Fruit fly (Drosophila melanogaster) whole organism, embryonic: ENCODE measurements around the gene CG17349.

Experiments used
- Bteb2 ChIP-seq: fragments of 200-800 bp; sonication (Bioruptor generic); optimal IDR thresholded peaks from 2 replicates; lab custom pipeline; 2016; ENCODE audit warnings: missing biosample characterization, missing genetic modification characterization
- CG11247 ChIP-seq: fragments of 200-800 bp; sonication (Bioruptor generic); IDR thresholded peaks from 2 replicates; pipeline ENCODE4 v1.3.6; 2022; ENCODE audit warnings: missing biosample characterization, missing genetic modification characterization
- CG11456 ChIP-seq: fragments of 200-800 bp; sonication (Bioruptor generic); IDR thresholded peaks from 3 replicates; pipeline ENCODE4 v1.3.6; 2022; ENCODE audit warnings: missing biosample characterization, missing genetic modification characterization
- CG11504 ChIP-seq: fragments of 200-800 bp; sonication (Bioruptor generic); optimal IDR thresholded peaks from 3 replicates; lab custom pipeline; 2019; ENCODE audit warnings: missing biosample characterization, mild to moderate bottlenecking, missing genetic modification characterization, moderate library complexity
- CG12391 ChIP-seq: fragments of 200-800 bp; sonication (Bioruptor generic); optimal IDR thresholded peaks from 3 replicates; lab custom pipeline; 2018; ENCODE audit warnings: missing biosample characterization, mild to moderate bottlenecking, missing genetic modification characterization, moderate library complexity
- CG12659 ChIP-seq: fragments of 200-800 bp; sonication (Bioruptor generic); optimal IDR thresholded peaks from 3 replicates; lab custom pipeline; 2017; ENCODE audit warnings: mild to moderate bottlenecking, missing biosample characterization, missing genetic modification reagents, missing genetic modification characterization
- CG13624 ChIP-seq: fragments of 200-800 bp; sonication (Bioruptor generic); optimal IDR thresholded peaks from 2 replicates; lab custom pipeline; 2016; ENCODE audit warnings: missing biosample characterization, missing genetic modification characterization
- CG15514 ChIP-seq: fragments of 200-800 bp; sonication (Bioruptor generic); optimal IDR thresholded peaks from 3 replicates; lab custom pipeline; 2017; ENCODE audit warnings: missing biosample characterization, missing genetic modification characterization, mild to moderate bottlenecking, moderate library complexity, missing genetic modification reagents
- CG15696 ChIP-seq: fragments of 200-800 bp; sonication (Bioruptor generic); optimal IDR thresholded peaks from 2 replicates; lab custom pipeline; 2019; ENCODE audit warnings: missing biosample characterization, mild to moderate bottlenecking, missing genetic modification characterization, moderate library complexity
- CG16815 ChIP-seq: fragments of 200-800 bp; sonication (Bioruptor generic); optimal IDR thresholded peaks from 3 replicates; lab custom pipeline; 2017; ENCODE audit warnings: missing biosample characterization, mild to moderate bottlenecking, missing genetic modification characterization
- CG17328 ChIP-seq: fragments of 200-800 bp; sonication (Bioruptor generic); IDR thresholded peaks from 2 replicates; pipeline ENCODE4 v1.3.6; 2022; ENCODE audit warnings: missing biosample characterization, missing genetic modification characterization
- CG2116 ChIP-seq: fragments of 200-800 bp; sonication (Bioruptor generic); optimal IDR thresholded peaks from 3 replicates; lab custom pipeline; 2018; ENCODE audit warnings: missing biosample characterization, mild to moderate bottlenecking, missing genetic modification characterization
- CG2202 ChIP-seq: fragments of 200-800 bp; sonication (Bioruptor generic); optimal IDR thresholded peaks from 2 replicates; lab custom pipeline; 2018; ENCODE audit warnings: missing biosample characterization, mild to moderate bottlenecking, missing genetic modification characterization
- CG2678 ChIP-seq: fragments of 200-800 bp; sonication (Bioruptor generic); optimal IDR thresholded peaks from 3 replicates; lab custom pipeline; 2019; ENCODE audit warnings: missing biosample characterization, mild to moderate bottlenecking, missing genetic modification characterization, moderate library complexity
- CG31441 ChIP-seq: fragments of 200-800 bp; sonication (Bioruptor generic); IDR thresholded peaks from 2 replicates; pipeline ENCODE4 v1.3.6; 2022; ENCODE audit warnings: missing biosample characterization, missing genetic modification characterization
- CG4404 ChIP-seq: fragments of 200-800 bp; sonication (Bioruptor generic); IDR thresholded peaks from 2 replicates; pipeline ENCODE4 v1.3.6; 2022; ENCODE audit warnings: missing biosample characterization, missing genetic modification characterization
- CG4424 ChIP-seq: fragments of 200-800 bp; sonication (Bioruptor generic); optimal IDR thresholded peaks from 3 replicates; lab custom pipeline; 2016; ENCODE audit warnings: missing biosample characterization, missing genetic modification characterization
- CG4854 ChIP-seq: fragments of 200-800 bp; sonication (Bioruptor generic); optimal IDR thresholded peaks from 2 replicates; lab custom pipeline; 2016; ENCODE audit warnings: missing biosample characterization, missing genetic modification characterization, inconsistent platforms
- CG6254 ChIP-seq: fragments of 200-800 bp; sonication (Bioruptor generic); optimal IDR thresholded peaks from 3 replicates; lab custom pipeline; 2017; ENCODE audit warnings: mild to moderate bottlenecking, missing biosample characterization, missing genetic modification reagents, missing genetic modification characterization
- CG6791 ChIP-seq: fragments of 200-800 bp; sonication (Bioruptor generic); IDR thresholded peaks from 3 replicates; pipeline ENCODE4 v1.3.6; 2022; ENCODE audit warnings: missing biosample characterization, missing genetic modification characterization; ENCODE audit not compliant: partially characterized antibody
- CG7987 ChIP-seq: fragments of 200-800 bp; sonication (Bioruptor generic); optimal IDR thresholded peaks from 2 replicates; lab custom pipeline; 2018; ENCODE audit warnings: missing biosample characterization, mild to moderate bottlenecking, missing genetic modification characterization, moderate library complexity
- CG8765 ChIP-seq: fragments of 200-800 bp; sonication (Bioruptor generic); IDR thresholded peaks from 2 replicates; pipeline ENCODE4 v1.3.6; 2022; ENCODE audit warnings: missing biosample characterization, missing genetic modification characterization
- CG9727 ChIP-seq: fragments of 200-800 bp; sonication (Bioruptor generic); optimal IDR thresholded peaks from 3 replicates; lab custom pipeline; 2017; ENCODE audit warnings: missing biosample characterization, mild to moderate bottlenecking, missing genetic modification characterization
- CoRest ChIP-seq: fragments of 200-800 bp; sonication (Bioruptor generic); optimal IDR thresholded peaks from 3 replicates; lab custom pipeline; 2018; ENCODE audit warnings: missing biosample characterization, mild to moderate bottlenecking, missing genetic modification characterization, moderate library complexity
- Dip3 ChIP-seq: fragments of 200-800 bp; sonication (Bioruptor generic); optimal IDR thresholded peaks from 3 replicates; lab custom pipeline; 2016; ENCODE audit warnings: missing biosample characterization, missing genetic modification characterization
- Drgx ChIP-seq: fragments of 200-800 bp; sonication (Bioruptor generic); IDR thresholded peaks from 2 replicates; pipeline ENCODE4 v1.3.6; 2022; ENCODE audit warnings: missing biosample characterization, missing genetic modification characterization
- Eip74EF ChIP-seq, 2 experiments: fragments of 200-800 bp in 1 of 2; fragments of >200 bp in 1 of 2; sonication (Bioruptor generic) in 1 of 2; optimal IDR thresholded peaks; 2 replicates each; lab custom pipeline; 2017 to 2019; ENCODE audit warnings: missing biosample characterization in 2 of 2, missing genetic modification characterization in 2 of 2, mild to moderate bottlenecking in 1 of 2, moderate library complexity in 1 of 2
- H15 ChIP-seq: fragments of 200-800 bp; sonication (Bioruptor generic); IDR thresholded peaks from 3 replicates; pipeline ENCODE4 v1.3.6; 2022; ENCODE audit warnings: missing biosample characterization, missing genetic modification characterization
- H2.0 ChIP-seq: fragments of 200-800 bp; sonication (Bioruptor generic); IDR thresholded peaks from 2 replicates; pipeline ENCODE4 v1.3.6; 2022; ENCODE audit warnings: missing biosample characterization, missing genetic modification characterization
- HLH3B ChIP-seq: fragments of 200-800 bp; sonication (Bioruptor generic); IDR thresholded peaks from 2 replicates; pipeline ENCODE4 v1.3.6; 2022; ENCODE audit warnings: missing biosample characterization, missing genetic modification characterization
- Med ChIP-seq: fragments of 200-800 bp; sonication (Bioruptor generic); peaks from one replicate; lab custom pipeline; 2016; ENCODE audit warnings: missing biosample characterization, missing genetic modification characterization, mild to moderate bottlenecking, inconsistent platforms, moderate library complexity
- Optix ChIP-seq: fragments of 200-800 bp; sonication (Bioruptor generic); IDR thresholded peaks from 3 replicates; pipeline ENCODE4 v1.3.6; 2022; ENCODE audit warnings: missing biosample characterization, missing genetic modification characterization
- Xrp1 ChIP-seq: fragments of 200-800 bp; sonication (Bioruptor generic); IDR thresholded peaks from 2 replicates; pipeline ENCODE4 v1.3.6; 2022; ENCODE audit warnings: missing biosample characterization, missing genetic modification characterization
- al ChIP-seq: fragments of 200-800 bp; sonication (Bioruptor generic); IDR thresholded peaks from 2 replicates; pipeline ENCODE4 v1.3.6; 2022; ENCODE audit warnings: missing biosample characterization, missing genetic modification characterization
- ara ChIP-seq: fragments of 200-800 bp; sonication (Bioruptor generic); IDR thresholded peaks from 2 replicates; pipeline ENCODE4 v1.3.6; 2022; ENCODE audit warnings: missing biosample characterization, missing genetic modification characterization
- bab2 ChIP-seq: fragments of 200-800 bp; sonication (Bioruptor generic); optimal IDR thresholded peaks from 2 replicates; lab custom pipeline; 2016; ENCODE audit warnings: missing biosample characterization, missing genetic modification characterization
- chm ChIP-seq: fragments of 200-800 bp; sonication (Bioruptor generic); IDR thresholded peaks from 2 replicates; pipeline ENCODE4 v1.3.6; 2022; ENCODE audit warnings: missing biosample characterization, missing genetic modification characterization
- ci ChIP-seq: fragments of 200-800 bp; sonication (Bioruptor generic); IDR thresholded peaks from 3 replicates; pipeline ENCODE4 v1.3.6; 2022; ENCODE audit warnings: missing biosample characterization, missing genetic modification characterization
- dmrt11E ChIP-seq: fragments of 200-800 bp; sonication (Bioruptor generic); optimal IDR thresholded peaks from 3 replicates; lab custom pipeline; 2018; ENCODE audit warnings: missing biosample characterization, mild to moderate bottlenecking, missing genetic modification characterization, moderate library complexity
- gem ChIP-seq: fragments of 200-800 bp; sonication (Bioruptor generic); optimal IDR thresholded peaks from 2 replicates; lab custom pipeline; 2019; ENCODE audit warnings: missing biosample characterization, mild to moderate bottlenecking, missing genetic modification characterization, moderate library complexity
- grau ChIP-seq: fragments of 200-800 bp; optimal IDR thresholded peaks from 3 replicates; lab custom pipeline; 2019; ENCODE audit warnings: missing biosample characterization, mild to moderate bottlenecking, missing genetic modification characterization, moderate library complexity
- oc ChIP-seq: fragments of 200-800 bp; sonication (Bioruptor generic); optimal IDR thresholded peaks from 2 replicates; lab custom pipeline; 2018; ENCODE audit warnings: missing biosample characterization, mild to moderate bottlenecking, missing genetic modification characterization, moderate library complexity
- pho ChIP-seq: fragments of 200-800 bp; sonication (Bioruptor generic); optimal IDR thresholded peaks from 2 replicates; lab custom pipeline; 2016; ENCODE audit warnings: missing biosample characterization, missing genetic modification characterization
- ro ChIP-seq: fragments of 200-800 bp; sonication (Bioruptor generic); IDR thresholded peaks from 2 replicates; pipeline ENCODE4 v1.3.6; 2022; ENCODE audit warnings: missing biosample characterization, missing genetic modification characterization
- sens ChIP-seq: fragments of 200-800 bp; sonication (Bioruptor generic); peaks from one replicate; lab custom pipeline; 2016; ENCODE audit warnings: missing biosample characterization, missing genetic modification characterization
- shn ChIP-seq: fragments of 200-800 bp; sonication (Bioruptor generic); optimal IDR thresholded peaks from 3 replicates; lab custom pipeline; 2016; ENCODE audit warnings: missing biosample characterization, missing genetic modification characterization
- slbo ChIP-seq: fragments of 200-800 bp; sonication (Bioruptor generic); IDR thresholded peaks from 2 replicates; pipeline ENCODE4 v1.3.6; 2022; ENCODE audit warnings: missing biosample characterization, missing genetic modification characterization
- tio ChIP-seq: fragments of 200-800 bp; sonication (Bioruptor generic); optimal IDR thresholded peaks from 2 replicates; lab custom pipeline; 2017; ENCODE audit warnings: missing biosample characterization, missing genetic modification characterization, inconsistent platforms
- trem ChIP-seq: fragments of 200-800 bp; optimal IDR thresholded peaks from 3 replicates; lab custom pipeline; 2019; ENCODE audit warnings: missing biosample characterization, mild to moderate bottlenecking, missing genetic modification characterization, moderate library complexity
- vvl ChIP-seq: fragments of 200-800 bp; sonication (Bioruptor generic); IDR thresholded peaks from 2 replicates; pipeline ENCODE4 v1.3.6; 2022; ENCODE audit warnings: missing biosample characterization, missing genetic modification characterization
- wdn ChIP-seq: fragments of 200-800 bp; sonication (Bioruptor generic); IDR thresholded peaks from 2 replicates; pipeline ENCODE4 v1.3.6; 2022; ENCODE audit warnings: missing biosample characterization, missing genetic modification characterization

Gene CG17349

DNA sequence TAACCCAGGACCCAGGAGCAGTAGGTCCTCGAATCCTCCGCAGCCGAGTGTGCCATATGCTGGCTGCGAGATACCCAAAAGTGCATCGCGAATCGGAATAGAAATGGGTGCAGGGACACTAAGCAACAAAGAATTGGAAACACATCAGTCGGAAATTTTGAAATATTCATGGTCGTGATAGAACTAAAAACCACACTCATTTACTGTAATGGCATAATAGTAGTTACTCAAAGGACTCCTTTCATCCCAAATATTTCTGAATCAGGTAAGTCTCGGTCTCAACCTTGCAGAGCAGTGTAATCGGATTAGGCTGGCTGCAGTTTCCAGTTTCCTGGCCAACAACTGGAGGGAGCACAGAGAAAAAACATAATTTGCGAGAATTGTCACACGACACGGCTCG lies 5.9 kb downstream of the CG17349 start:
- TF ChIP-seq CG4854 (GFP tag; lab: Kevin White, UChicago): no peak
- peak; percentile 33 for TF ChIP-seq CoRest (tag; lab: Kevin White, UChicago)
- TF ChIP-seq vvl (GFP tag; lab: Robert Waterston, UW): peak; percentile 58
- peak; percentile 76 for TF ChIP-seq sens (GFP tag; lab: Kevin White, UChicago)
- no peak for TF ChIP-seq CG6791
- TF ChIP-seq Eip74EF (GFP tag; optimal IDR thresholded peaks at IDR 0.05; lab: Kevin White, UChicago): no peak
- TF ChIP-seq grau (tag; lab: Kevin White, UChicago): peak; percentile 30
- peak; percentile 69 for TF ChIP-seq CG15696 (tag; lab: Kevin White, UChicago)
- TF ChIP-seq Dip3 (GFP tag; lab: Kevin White, UChicago): no peak
- TF ChIP-seq ci (GFP tag; lab: Robert Waterston, UW): peak; percentile 76
- TF ChIP-seq CG9727: peak; percentile 46
- peak; percentile 80 for TF ChIP-seq Drgx (GFP tag; lab: Robert Waterston, UW)
- TF ChIP-seq CG31441 (GFP tag; lab: Robert Waterston, UW): peak; percentile 50; the same call in 1 of the 2 replicates
- TF ChIP-seq Optix (GFP tag; lab: Robert Waterston, UW): peak; percentile 45; the same call in 1 of the 3 replicates
- peak; percentile 38 for TF ChIP-seq trem
- TF ChIP-seq CG4404: peak; percentile 42; the same call in 1 of the 2 replicates
- TF ChIP-seq Xrp1 (GFP tag; lab: Robert Waterston, UW): peak; percentile 78
- TF ChIP-seq CG2116 (GFP tag; lab: Kevin White, UChicago): no peak
- peak; percentile 82 for TF ChIP-seq oc (tag; lab: Kevin White, UChicago)
- peak; percentile 15 for TF ChIP-seq CG11504 (tag; lab: Kevin White, UChicago)
- peak; percentile 48; the same call in 1 of the 2 replicates for TF ChIP-seq CG17328 (GFP tag; lab: Robert Waterston, UW)
- 0 out of 3 replicates have a peak, but pooled peaks have one; percentile 12 for TF ChIP-seq CG11456
- TF ChIP-seq CG7987 (GFP tag; lab: Kevin White, UChicago): no peak
- peak; percentile 52 for TF ChIP-seq CG6254
- no peak for TF ChIP-seq CG11247 (GFP tag; lab: Robert Waterston, UW)
- no peak; the same call in 1 of the 2 replicates for TF ChIP-seq H2.0 (GFP tag; lab: Robert Waterston, UW)
- no peak for TF ChIP-seq ro (GFP tag; lab: Robert Waterston, UW)
- peak; percentile 41; the same call in 1 of the 2 replicates for TF ChIP-seq chm (GFP tag; lab: Robert Waterston, UW)
- TF ChIP-seq CG13624: no peak
- peak; percentile 75 for TF ChIP-seq Med (GFP tag; lab: Kevin White, UChicago)
- no peak for TF ChIP-seq CG15514 (GFP tag; lab: Kevin White, UChicago)
- peak; percentile 33 for TF ChIP-seq CG12391 (tag; lab: Kevin White, UChicago)
- TF ChIP-seq CG2678: peak; percentile 37
- TF ChIP-seq CG2202 (tag; lab: Kevin White, UChicago): no peak
- peak; percentile 55 for TF ChIP-seq gem
- no peak for TF ChIP-seq slbo
- peak; percentile 73 for TF ChIP-seq dmrt11E (tag; lab: Kevin White, UChicago)
- TF ChIP-seq Bteb2 (GFP tag; lab: Kevin White, UChicago): no peak
- TF ChIP-seq bab2 (GFP tag; lab: Kevin White, UChicago): no peak
- TF ChIP-seq CG16815 (GFP tag; lab: Kevin White, UChicago): peak; percentile 25
- peak; percentile 34; the same call in 1 of the 3 replicates for TF ChIP-seq H15 (GFP tag; lab: Robert Waterston, UW)
- TF ChIP-seq al (GFP tag; lab: Robert Waterston, UW): no peak
- TF ChIP-seq CG8765: peak; percentile 8; the same call in 1 of the 2 replicates
- TF ChIP-seq CG4424 (GFP tag; lab: Kevin White, UChicago): peak; percentile 47
- TF ChIP-seq pho (GFP tag; lab: Kevin White, UChicago): no peak
- no peak for TF ChIP-seq wdn (GFP tag; lab: Robert Waterston, UW)
- TF ChIP-seq shn (GFP tag; lab: Kevin White, UChicago): no peak
- no peak for TF ChIP-seq CG12659
- TF ChIP-seq HLH3B (GFP tag; lab: Robert Waterston, UW): 0 out of 2 replicates have a peak, but pooled peaks have one; percentile 15
- peak; percentile 60; the same call in 1 of the 2 replicates for TF ChIP-seq ara (GFP tag; lab: Robert Waterston, UW)
- no peak for TF ChIP-seq tio
